Worm (Caenorhabditis elegans) whole organism, L4/young adult: ENCODE data around the gene C47E12.12.

Experiments used
- W03F9.2 ChIP-seq: fragments of 150-350 bp; optimal IDR thresholded peaks from 2 replicates; lab custom pipeline; 2014; ENCODE audit warnings: missing biosample characterization, missing genetic modification characterization
- dao-5 ChIP-seq: sonication (generic microtip); optimal IDR thresholded peaks from 2 replicates; lab custom pipeline; 2016; ENCODE audit warnings: missing genotype, missing genetic modification characterization, moderate library complexity, missing compliant biosample characterization
- him-1 ChIP-seq: sonication (generic microtip); optimal IDR thresholded peaks from 2 replicates; lab custom pipeline; 2016; ENCODE audit warnings: missing genotype, missing genetic modification reagents, missing genetic modification characterization, missing compliant biosample characterization

ce11 chrIV:9972629-9973028 lies at the start of gene C47E12.12, which contains the start of gene C47E12.10:
- TF ChIP-seq him-1 = no peak
- TF ChIP-seq dao-5 (tag; lab: Kevin White, UChicago) = no peak
- no peak for TF ChIP-seq W03F9.2 (tag; lab: Kevin White, UChicago)
